Worm (Caenorhabditis elegans): ENCODE results near the gene ccz-1.

The ccz-1 gene

DNA sequence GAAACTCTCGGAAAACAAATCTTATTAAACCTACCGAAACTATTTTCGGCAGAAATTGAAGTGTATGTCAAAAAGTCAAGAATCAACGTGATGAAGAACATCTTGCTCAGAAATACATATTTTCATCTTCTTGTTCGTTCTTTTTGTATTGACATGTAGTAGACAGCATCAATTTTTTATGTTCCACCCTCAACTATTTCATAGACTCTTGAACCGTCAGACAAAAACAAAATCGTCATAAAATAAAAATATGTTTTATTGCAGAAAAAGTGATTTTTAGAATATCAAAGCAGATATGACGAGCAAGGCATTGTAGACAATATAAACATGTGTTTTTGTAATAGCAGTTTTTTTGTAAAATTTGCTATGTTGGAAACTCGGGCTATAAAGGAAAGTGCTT lies 46.1 kb downstream of the ccz-1 start, which contains the start of gene F35E12.2:
F35E12.2 (minus strand) TSS at position 101 of the 400 bp plus-strand sequence.
- TF ChIP-seq ceh-36 (tag; optimal IDR thresholded peaks at IDR 0.05) (no peak), ets-7 (tag; optimal IDR thresholded peaks at IDR 0.05) (no peak), tra-4 (tag; optimal IDR thresholded peaks at IDR 0.05) (no peak), hmg-4 (GFP tag; optimal IDR thresholded peaks at IDR 0.05) (no peak), aly-1 (tag; optimal IDR thresholded peaks at IDR 0.05) (no peak), B0310.2 (tag; optimal IDR thresholded peaks at IDR 0.05) (no peak), flt-1 (GFP tag; IDR thresholded peaks at IDR 0.05) (no peak)

ce11 chrV:13725574-13725973 lies 46.9 kb downstream of the ccz-1 start, which contains the start of gene fbxa-181:
TSS of gene fbxa-181 (plus strand) at chrV:13725874.
- no peak for TF ChIP-seq hmbx-1 (tag; optimal IDR thresholded peaks at IDR 0.05)
- no peak for TF ChIP-seq hnd-1 (tag; optimal IDR thresholded peaks at IDR 0.05)
- no peak for TF ChIP-seq ets-7 (tag; optimal IDR thresholded peaks at IDR 0.05)
- TF ChIP-seq flt-1 (GFP tag; IDR thresholded peaks at IDR 0.05): no peak
- no peak for TF ChIP-seq B0310.2 (tag; optimal IDR thresholded peaks at IDR 0.05)
- TF ChIP-seq F13C5.2 (tag; optimal IDR thresholded peaks at IDR 0.05): no peak
- no peak for TF ChIP-seq ceh-13 (GFP tag; optimal IDR thresholded peaks at IDR 0.05)
- TF ChIP-seq scrt-1 (GFP tag; IDR thresholded peaks at IDR 0.05): no peak
- no peak for TF ChIP-seq tbx-11 (GFP tag; IDR thresholded peaks at IDR 0.05)
- no peak for TF ChIP-seq ceh-36 (tag; optimal IDR thresholded peaks at IDR 0.05)
- no peak for TF ChIP-seq tra-4 (tag; optimal IDR thresholded peaks at IDR 0.05)

DNA sequence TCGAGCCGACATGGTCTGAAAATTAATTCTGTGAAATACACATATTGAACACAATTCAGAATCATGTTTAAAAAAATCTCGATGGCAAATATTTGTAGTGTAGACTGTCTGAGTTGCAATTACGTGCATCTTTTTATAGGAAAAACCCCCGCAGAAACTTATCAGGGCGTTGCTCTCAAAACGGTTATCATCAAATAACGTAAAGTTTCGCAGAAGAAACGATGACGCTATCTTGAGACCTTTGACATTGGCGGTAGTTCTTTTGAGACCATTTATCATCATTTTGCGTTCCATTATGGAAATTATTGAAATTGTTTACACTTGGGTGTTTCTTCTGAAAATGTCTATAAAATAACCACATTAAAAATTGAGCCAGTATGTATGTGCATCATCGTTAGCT lies 52.1 kb downstream of the ccz-1 start, which contains the start of gene dct-17:
dct-17 (minus strand) TSS at position 23 of the 400 bp plus-strand sequence.
- TF ChIP-seq hmg-4 (GFP tag; optimal IDR thresholded peaks at IDR 0.05) (no peak), F13C5.2 (tag; optimal IDR thresholded peaks at IDR 0.05) (no peak), tra-4 (tag; optimal IDR thresholded peaks at IDR 0.05) (no peak), tbx-37 (GFP tag; conservative IDR thresholded peaks at IDR 0.05) (no peak), ama-1 (optimal IDR thresholded peaks at IDR 0.05) (no peak), tbx-11 (GFP tag; IDR thresholded peaks at IDR 0.05) (no peak), flt-1 (GFP tag; IDR thresholded peaks at IDR 0.05) (no peak)

Data from whole organism, early embryonic.